Worm (Caenorhabditis elegans): ENCODE results near the gene snap-29.

snap-29 gene

DNA sequence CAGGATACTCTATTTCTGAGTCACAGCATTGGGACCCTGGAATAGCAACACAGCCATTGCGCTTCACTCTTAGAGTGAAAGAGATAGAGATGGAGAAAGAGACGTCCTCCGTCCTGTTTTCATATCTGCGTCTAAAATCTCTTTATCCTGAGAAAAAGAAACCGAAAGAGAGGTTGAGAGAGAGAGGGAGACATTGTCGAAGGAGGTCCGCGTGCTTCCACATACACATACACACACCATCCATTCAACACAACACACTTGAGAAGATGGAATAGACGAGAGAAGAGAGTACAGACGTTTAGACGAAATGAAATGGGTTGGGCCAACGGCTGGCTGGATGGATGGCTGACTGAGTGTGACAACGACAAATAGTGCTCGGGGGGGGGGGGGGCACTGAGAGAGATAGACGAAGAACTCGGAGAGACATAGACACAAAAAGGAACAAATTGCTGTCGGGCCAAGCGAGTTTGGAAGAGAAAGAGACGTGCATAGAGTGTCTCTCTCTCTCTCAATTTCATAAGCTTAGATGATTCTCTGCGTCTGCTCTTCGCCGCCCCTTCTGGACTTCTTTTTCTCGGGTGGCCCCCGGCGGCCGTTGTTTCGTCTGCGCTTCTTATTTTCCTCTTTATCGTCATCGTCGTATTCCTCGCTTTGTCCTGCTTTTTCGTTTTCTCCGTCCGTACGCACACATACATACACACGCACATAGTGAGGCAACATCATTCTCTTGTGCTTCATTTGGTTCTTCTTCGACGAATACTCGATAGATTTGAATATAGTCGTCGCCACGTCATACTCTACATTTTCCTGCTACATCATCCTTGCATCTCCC is 24.1 kb downstream of the snap-29 start, which contains the start of gene F54F2.6:
TSS of gene F54F2.6 (minus strand) at position 738 of the 832 bp plus-strand sequence.
- TF ChIP-seq lsy-2 (tag; optimal IDR thresholded peaks at IDR 0.05) (peak; percentile 59 to 92), elt-3 (tag; optimal IDR thresholded peaks at IDR 0.05) (no peak), fos-1 (tag; optimal IDR thresholded peaks at IDR 0.05) (peak; percentile 54), nhr-129 (tag; optimal IDR thresholded peaks at IDR 0.05) (peak; percentile 95), unc-62 (GFP tag; optimal IDR thresholded peaks at IDR 0.05) (peak; percentile 85), crh-2 (tag; optimal IDR thresholded peaks at IDR 0.05) (peak; percentile 87), skn-1 (tag; optimal IDR thresholded peaks at IDR 0.05) (no peak), nhr-6 (tag; optimal IDR thresholded peaks at IDR 0.05) (peak; percentile 96), ZK546.5 (tag; optimal IDR thresholded peaks at IDR 0.05) (peak; percentile 1), F13H6.1 (tag; optimal IDR thresholded peaks at IDR 0.05) (peak; percentile 99), sem-4 (tag; optimal IDR thresholded peaks at IDR 0.05) (peak; percentile 95), alr-1 (tag; optimal IDR thresholded peaks at IDR 0.05) (peak; percentile 90), snpc-4 (tag; optimal IDR thresholded peaks at IDR 0.05) (peak; percentile 63), nhr-11 (tag; optimal IDR thresholded peaks at IDR 0.05) (no peak), peb-1 (tag; optimal IDR thresholded peaks at IDR 0.05) (no peak), mbf-1 (tag; optimal IDR thresholded peaks at IDR 0.05) (no peak), nhr-25 (tag; optimal IDR thresholded peaks at IDR 0.05) (peak; percentile 81), R02D3.7 (tag; optimal IDR thresholded peaks at IDR 0.05) (no peak), elt-1 (tag; optimal IDR thresholded peaks at IDR 0.05) (no peak), nhr-237 (tag; optimal IDR thresholded peaks at IDR 0.05) (peak; percentile 26), egl-27 (tag; optimal IDR thresholded peaks at IDR 0.05) (peak; percentile 93), C34F6.9 (tag; optimal IDR thresholded peaks at IDR 0.05) (peak; percentile 96), gmeb-1 (tag; optimal IDR thresholded peaks at IDR 0.05) (peak; percentile 64), ceh-82 (tag; optimal IDR thresholded peaks at IDR 0.05) (no peak), lin-39 (tag; optimal IDR thresholded peaks at IDR 0.05) (peak; percentile 82), mab-5 (tag; optimal IDR thresholded peaks at IDR 0.05) (peak; percentile 94), nhr-10 (tag; optimal IDR thresholded peaks at IDR 0.05) (no peak), dmd-4 (tag; optimal IDR thresholded peaks at IDR 0.05) (no peak), sma-9 (GFP tag; optimal IDR thresholded peaks at IDR 0.05) (peak; percentile 96), sma-9 (tag; optimal IDR thresholded peaks at IDR 0.05) (no peak), ztf-11 (tag; optimal IDR thresholded peaks at IDR 0.05) (peak; percentile 54), mdl-1 (tag; optimal IDR thresholded peaks at IDR 0.05) (peak; percentile 85 to 98), blmp-1 (tag; optimal IDR thresholded peaks at IDR 0.05; ENCODE audit: insufficient read depth) (peak; percentile 83), zag-1 (tag; optimal IDR thresholded peaks at IDR 0.05) (peak; percentile 92), lin-11 (tag; optimal IDR thresholded peaks at IDR 0.05) (peak; percentile 65), nhr-77 (tag; optimal IDR thresholded peaks at IDR 0.05) (no peak), nhr-21 (tag; optimal IDR thresholded peaks at IDR 0.05) (peak; percentile 90), nhr-12 (tag; optimal IDR thresholded peaks at IDR 0.05) (no peak), unc-55 (GFP tag; optimal IDR thresholded peaks at IDR 0.05) (peak; percentile 85), lin-13 (GFP tag; optimal IDR thresholded peaks at IDR 0.05) (peak; percentile 82), sma-3 (GFP tag; optimal IDR thresholded peaks at IDR 0.05) (peak; percentile 31), ztf-4 (tag; optimal IDR thresholded peaks at IDR 0.05) (peak; percentile 89), Y55F3AM.14 (GFP tag; optimal IDR thresholded peaks at IDR 0.05) (peak; percentile 95)

DNA sequence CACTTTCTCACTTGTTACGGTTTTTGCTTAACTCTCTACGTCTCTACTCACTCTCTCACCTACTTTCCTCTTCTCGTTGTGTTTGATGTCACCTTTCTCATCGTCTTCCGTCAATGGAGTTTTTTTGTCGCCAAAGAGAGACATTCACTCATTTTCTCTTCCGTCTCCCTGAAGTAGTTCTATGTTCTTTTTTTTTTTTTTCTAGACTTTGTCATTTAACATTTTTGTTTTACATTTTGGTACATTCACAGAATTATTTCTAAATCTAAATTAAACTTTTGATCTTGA is 24.7 kb downstream of the snap-29 start:
- TF ChIP-seq nhr-25 (tag; optimal IDR thresholded peaks at IDR 0.05), result peak; percentile 29
- peak; percentile 10 for TF ChIP-seq sma-3 (GFP tag; optimal IDR thresholded peaks at IDR 0.05)
- TF ChIP-seq aly-2 (tag; optimal IDR thresholded peaks at IDR 0.05), result no peak
